Worm (Caenorhabditis elegans): ENCODE results near the gene T26H5.4.

T26H5.4 gene

DNA sequence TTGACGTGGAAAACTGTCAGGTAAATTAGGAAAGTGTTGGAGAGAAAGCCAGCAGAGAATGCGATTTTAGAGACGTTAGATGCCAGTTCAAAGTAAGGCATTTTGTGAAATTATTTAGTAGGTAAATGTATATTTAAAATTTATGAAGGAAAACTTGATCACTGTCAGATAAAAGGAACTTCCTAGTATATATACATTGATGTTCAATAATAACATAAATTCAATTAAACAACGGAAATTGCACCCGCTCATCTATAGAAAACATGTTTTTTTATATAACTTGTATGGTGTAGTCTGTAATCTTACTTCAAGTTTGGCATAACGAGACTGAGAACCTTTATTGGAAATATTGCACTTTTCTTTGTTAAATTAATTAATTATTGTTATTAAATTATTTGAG lies 10.6 kb upstream of the T26H5.4 start, which contains the start of gene str-71:
str-71 (minus strand) TSS at position 101 of the 400 bp plus-strand sequence.
- TF ChIP-seq ceh-82 (tag; optimal IDR thresholded peaks at IDR 0.05): no peak
- TF ChIP-seq blmp-1 (tag; optimal IDR thresholded peaks at IDR 0.05): no peak
- TF ChIP-seq unc-30 (tag; optimal IDR thresholded peaks at IDR 0.05): no peak
- TF ChIP-seq snu-23 (GFP tag; optimal IDR thresholded peaks at IDR 0.05): no peak
- no peak for TF ChIP-seq tlp-1 (tag; optimal IDR thresholded peaks at IDR 0.05)
- TF ChIP-seq nhr-47 (tag; optimal IDR thresholded peaks at IDR 0.05): no peak
- no peak for TF ChIP-seq unc-86 (tag; optimal IDR thresholded peaks at IDR 0.05)
- TF ChIP-seq lin-13 (GFP tag; optimal IDR thresholded peaks at IDR 0.05): no peak
- TF ChIP-seq pax-3 (tag; optimal IDR thresholded peaks at IDR 0.05): no peak
- no peak for TF ChIP-seq nhr-11 (tag; optimal IDR thresholded peaks at IDR 0.05)
- TF ChIP-seq sox-4 (tag; optimal IDR thresholded peaks at IDR 0.05): no peak
- no peak for TF ChIP-seq lin-39 (tag; optimal IDR thresholded peaks at IDR 0.05)
- no peak for TF ChIP-seq dpl-1 (GFP tag; optimal IDR thresholded peaks at IDR 0.05)
- no peak for TF ChIP-seq ama-1 (optimal IDR thresholded peaks at IDR 0.05)
- no peak for TF ChIP-seq nhr-20 (tag; optimal IDR thresholded peaks at IDR 0.05)
- no peak for TF ChIP-seq mab-9 (GFP tag; IDR thresholded peaks at IDR 0.05)

DNA sequence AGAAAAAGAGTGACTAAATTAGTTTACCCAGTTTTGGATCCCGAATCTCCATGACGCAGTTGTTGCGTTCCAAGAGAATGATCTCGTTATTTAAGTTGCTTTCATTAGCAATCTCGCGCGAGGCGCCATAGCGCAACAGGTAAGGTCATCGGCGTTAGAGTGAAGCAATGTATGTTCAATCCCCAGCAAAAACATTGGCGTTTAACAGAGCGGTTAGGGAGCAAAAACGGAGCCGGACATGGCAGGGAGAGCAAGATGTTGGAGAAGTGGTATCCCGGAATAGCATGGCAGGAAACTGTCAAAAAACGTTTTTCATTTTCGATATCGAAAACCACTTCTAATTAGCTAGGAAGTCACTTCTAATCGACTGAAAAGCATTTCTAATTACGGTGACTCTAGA lies 5.8 kb upstream of the T26H5.4 start:
- TF ChIP-seq nhr-47 (tag; optimal IDR thresholded peaks at IDR 0.05) (no peak), nhr-85 (tag) (peak; percentile 22)

DNA sequence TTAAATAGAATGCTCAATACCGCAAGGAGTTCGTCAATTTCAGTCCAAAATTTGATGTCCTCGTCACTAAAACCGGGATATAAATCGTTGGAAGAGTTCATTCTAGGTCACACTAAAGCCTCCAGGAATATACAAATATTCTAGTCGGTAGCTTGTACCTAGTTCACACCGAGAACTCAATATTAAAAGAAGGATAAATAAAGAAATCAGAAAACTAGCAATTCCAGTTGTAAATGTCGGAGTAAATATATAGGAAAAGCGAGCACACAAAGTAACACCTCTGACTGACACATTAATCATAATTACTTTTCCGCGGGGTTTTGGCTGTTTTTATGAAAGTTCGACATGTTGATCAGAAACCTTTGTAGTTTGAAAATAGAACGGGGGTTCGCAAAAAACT lies 2.9 kb upstream of the T26H5.4 start, which contains the start of gene srw-33:
srw-33 (minus strand) TSS at position 101 of the 400 bp plus-strand sequence.
- TF ChIP-seq hlh-4 (tag; optimal IDR thresholded peaks at IDR 0.05): no peak

DNA sequence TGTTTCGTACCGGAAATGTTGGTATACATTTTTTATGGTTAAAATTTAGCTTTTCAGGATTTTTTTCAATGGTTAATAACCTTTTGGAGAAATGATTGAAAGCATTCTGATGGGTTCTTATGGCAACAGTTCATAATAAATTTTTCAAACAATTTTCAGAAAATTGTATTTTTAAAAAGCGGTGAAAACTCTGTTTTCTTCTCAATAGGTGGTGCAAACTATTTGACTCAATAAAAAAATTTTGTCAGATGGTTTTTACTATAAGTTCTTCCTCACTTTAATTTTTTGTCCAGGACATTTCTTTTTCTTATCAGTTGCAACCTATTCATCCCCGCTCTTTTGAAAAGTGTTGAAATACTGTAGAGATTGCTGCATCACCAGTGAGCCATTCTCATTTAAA lies 364 bp upstream of the T26H5.4 start, which contains the start of gene T26H5.14:
T26H5.14 (plus strand) TSS at position 301 of the 400 bp plus-strand sequence.
- TF ChIP-seq C16A3.4 (tag; optimal IDR thresholded peaks at IDR 0.05) (no peak), zip-4 (GFP tag; optimal IDR thresholded peaks at IDR 0.05) (no peak), lin-14 (GFP tag; optimal IDR thresholded peaks at IDR 0.05) (no peak), egl-27 (tag; optimal IDR thresholded peaks at IDR 0.05) (no peak), ceh-8 (GFP tag; optimal IDR thresholded peaks at IDR 0.05) (no peak)

DNA sequence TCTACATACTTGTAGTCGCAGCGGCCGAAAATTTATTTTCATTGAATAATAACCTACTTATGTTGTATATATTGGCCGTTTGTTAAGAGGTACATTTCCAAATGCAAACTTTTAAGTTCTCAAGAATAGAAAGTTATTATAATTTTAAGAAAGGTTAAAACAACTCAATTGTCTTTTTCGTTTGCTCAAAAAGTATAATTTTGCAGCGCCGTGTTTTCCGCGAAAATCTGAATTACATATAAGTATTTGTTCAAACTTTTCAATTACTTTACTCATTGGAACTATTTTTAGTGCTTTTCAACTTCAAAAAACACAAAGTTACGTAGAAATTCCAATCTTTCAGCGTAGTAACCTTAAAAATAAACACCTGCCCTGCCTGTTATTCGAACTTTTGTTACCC lies 3.1 kb downstream of the T26H5.4 start, which contains the start of gene srh-239:
srh-239 (plus strand) TSS at position 301 of the 400 bp plus-strand sequence.
- TF ChIP-seq skn-1 (tag; optimal IDR thresholded peaks at IDR 0.05) (no peak), pax-3 (tag; optimal IDR thresholded peaks at IDR 0.05) (no peak), nhr-90 (tag; optimal IDR thresholded peaks at IDR 0.05; ENCODE audit: poor library complexity) (no peak), ceh-90 (tag; optimal IDR thresholded peaks at IDR 0.05) (no peak), ceh-8 (GFP tag; optimal IDR thresholded peaks at IDR 0.05) (no peak), rnt-1 (tag; optimal IDR thresholded peaks at IDR 0.05) (no peak), nhr-77 (tag; optimal IDR thresholded peaks at IDR 0.05) (no peak), dsc-1 (tag; optimal IDR thresholded peaks at IDR 0.05) (no peak), blmp-1 (tag; optimal IDR thresholded peaks at IDR 0.05) (no peak), elt-2 (tag; optimal IDR thresholded peaks at IDR 0.05) (no peak), tbx-2 (tag; optimal IDR thresholded peaks at IDR 0.05) (no peak), efl-1 (optimal IDR thresholded peaks at IDR 0.05) (no peak), efl-1 (GFP tag; optimal IDR thresholded peaks at IDR 0.05 in 1 of 2) (no peak), F16B12.6 (tag; optimal IDR thresholded peaks at IDR 0.05) (no peak)

DNA sequence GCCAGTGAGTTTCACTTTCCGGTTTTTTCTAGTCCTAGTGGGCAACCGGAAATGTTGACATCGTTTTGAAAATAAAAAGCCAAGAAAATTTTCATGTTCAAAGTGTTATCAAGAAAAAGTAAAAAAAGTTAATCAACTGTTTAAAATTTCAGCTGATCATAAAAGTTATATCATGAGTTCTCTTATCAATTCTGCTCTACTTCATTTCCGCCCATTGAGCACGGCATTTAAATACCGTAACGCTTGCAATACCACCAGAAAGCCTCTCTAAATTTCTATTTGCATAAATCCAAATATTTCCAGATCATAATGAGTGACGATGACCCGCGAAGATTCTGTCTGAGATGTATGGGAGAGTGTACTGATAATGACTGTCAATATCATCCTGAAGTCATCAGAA lies 3.9 kb downstream of the T26H5.4 start, which contains the start of gene T26H5.9:
T26H5.9 (plus strand) TSS at position 302 of the 400 bp plus-strand sequence.
- TF ChIP-seq lin-35 (GFP tag; optimal IDR thresholded peaks at IDR 0.05): no peak
- peak; percentile 57 for TF ChIP-seq elt-2 (tag; optimal IDR thresholded peaks at IDR 0.05)
- no peak for TF ChIP-seq ets-5 (GFP tag; IDR thresholded peaks at IDR 0.05)
- TF ChIP-seq ceh-8 (GFP tag; optimal IDR thresholded peaks at IDR 0.05): no peak
- TF ChIP-seq C34B4.2 (tag; optimal IDR thresholded peaks at IDR 0.05): no peak
- peak; percentile 27 for TF ChIP-seq jun-1 (tag; optimal IDR thresholded peaks at IDR 0.05)
